Fruit fly (Drosophila melanogaster): ENCODE data around the gene U4-U6-60K.

Gene U4-U6-60K

DNA sequence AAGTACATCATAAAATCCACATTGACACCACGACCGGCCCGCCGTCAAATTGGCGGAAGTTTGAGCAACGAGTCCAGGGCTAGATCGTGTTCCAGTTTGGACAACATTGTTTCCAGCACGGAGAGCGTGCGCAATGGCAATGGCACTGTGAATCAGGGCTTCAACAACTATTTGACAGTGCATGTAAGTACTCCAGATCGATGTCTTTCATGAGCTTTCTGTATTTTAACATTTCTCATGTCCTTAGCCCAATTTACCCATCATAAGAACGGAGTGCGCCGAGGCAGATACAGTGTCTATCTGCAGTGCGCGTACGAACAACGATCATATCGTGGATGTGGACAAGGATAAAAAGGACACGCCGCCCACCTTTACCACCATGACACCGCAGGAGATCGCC, 39.8 kb downstream of the U4-U6-60K start:
- no peak for TF ChIP-seq fd96Ca (GFP tag; IDR thresholded peaks at IDR 0.05)
- TF ChIP-seq D1 (tag; optimal IDR thresholded peaks at IDR 0.05) = no peak

DNA sequence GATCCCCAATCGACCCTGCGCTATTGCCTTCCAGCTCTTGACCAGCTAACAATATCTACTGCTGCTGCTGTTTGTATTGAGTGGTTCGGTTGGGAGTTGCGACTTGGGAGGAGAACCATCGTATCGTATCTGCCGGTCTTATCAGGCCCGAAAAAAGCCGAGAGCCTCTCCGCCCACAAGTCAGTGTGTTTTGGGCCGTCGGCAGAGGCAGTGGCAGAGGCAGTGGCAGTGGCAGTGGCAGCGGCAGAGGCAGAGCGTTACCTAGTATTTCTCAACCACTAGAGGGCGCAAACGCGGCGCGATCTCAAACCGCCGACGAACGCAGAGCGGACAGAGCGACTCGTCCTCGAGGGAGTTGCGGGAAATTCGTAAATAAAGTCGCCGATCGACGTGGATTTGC, 43.6 kb downstream of the U4-U6-60K start, which contains the start of gene SecCl:
Gene SecCl, plus strand, starts transcription at position 18 of the 400 bp plus-strand sequence.
- TF ChIP-seq CG32121 (GFP tag; IDR thresholded peaks at IDR 0.05) (no peak), CG15710 (tag; optimal IDR thresholded peaks at IDR 0.05) (no peak), CG34367 (tag; optimal IDR thresholded peaks at IDR 0.05) (no peak), CG8301 (tag; optimal IDR thresholded peaks at IDR 0.05) (no peak), rn (GFP tag; IDR thresholded peaks at IDR 0.05) (no peak), fd96Ca (GFP tag; IDR thresholded peaks at IDR 0.05) (no peak), D1 (tag; optimal IDR thresholded peaks at IDR 0.05) (no peak), CG4496 (GFP tag; IDR thresholded peaks at IDR 0.05) (no peak), CG9948 (tag; optimal IDR thresholded peaks at IDR 0.05) (no peak), CG17806 (tag; optimal IDR thresholded peaks at IDR 0.05) (no peak), CG8159 (tag; optimal IDR thresholded peaks at IDR 0.05) (no peak), CG10348 (GFP tag; IDR thresholded peaks at IDR 0.05) (no peak)

dm6 chr3L:17465804-17466203, 47.9 kb downstream of the U4-U6-60K start, which contains the start of gene QIL1:
QIL1 (plus strand) TSS chr3L:17465945.
- TF ChIP-seq Ets98B (GFP tag; IDR thresholded peaks at IDR 0.05) (no peak), D1 (tag; optimal IDR thresholded peaks at IDR 0.05) (peak; percentile 93)

dm6 chr3L:17462474-17462873, 51.2 kb downstream of the U4-U6-60K start:
- no peak for TF ChIP-seq Pif1B (GFP tag; optimal IDR thresholded peaks at IDR 0.05)
- no peak for TF ChIP-seq CG8159 (tag; optimal IDR thresholded peaks at IDR 0.05)
- no peak for TF ChIP-seq D1 (tag; optimal IDR thresholded peaks at IDR 0.05)
- TF ChIP-seq CG12605 (GFP tag; IDR thresholded peaks at IDR 0.05) = no peak
- TF ChIP-seq CG17806 (tag; optimal IDR thresholded peaks at IDR 0.05) = no peak
- no peak for TF ChIP-seq CG15710 (tag; optimal IDR thresholded peaks at IDR 0.05)
- TF ChIP-seq CG32121 (GFP tag; IDR thresholded peaks at IDR 0.05) = no peak
- no peak for TF ChIP-seq CG14655 (GFP tag; optimal IDR thresholded peaks at IDR 0.05)
- no peak for TF ChIP-seq Pif1A (GFP tag; optimal IDR thresholded peaks at IDR 0.05)
- no peak for TF ChIP-seq gl (tag; optimal IDR thresholded peaks at IDR 0.05)
- TF ChIP-seq CG34367 (tag; optimal IDR thresholded peaks at IDR 0.05) = no peak
- no peak for TF ChIP-seq CG4496 (GFP tag; IDR thresholded peaks at IDR 0.05)
- TF ChIP-seq CG13204 (GFP tag; optimal IDR thresholded peaks at IDR 0.05) = no peak
- no peak for TF ChIP-seq CG8301 (tag; optimal IDR thresholded peaks at IDR 0.05)
- TF ChIP-seq Snoo (tag; optimal IDR thresholded peaks at IDR 0.05) = no peak
- TF ChIP-seq CG10348 (GFP tag; IDR thresholded peaks at IDR 0.05) = no peak
- TF ChIP-seq CG9948 (tag; optimal IDR thresholded peaks at IDR 0.05) = no peak
- TF ChIP-seq Ets98B (GFP tag; IDR thresholded peaks at IDR 0.05) = no peak

Measured in whole organism, pupa.